Worm (Caenorhabditis elegans): ENCODE results near the gene ZC504.1.

ce11 chrX:10376989-10377388 is 30.0 kb upstream of the ZC504.1 start:
- no peak for TF ChIP-seq elt-1 (tag; optimal IDR thresholded peaks at IDR 0.05; ENCODE audit: borderline replicate concordance, insufficient read depth)
- TF ChIP-seq mab-5 (tag; optimal IDR thresholded peaks at IDR 0.05), result no peak
- no peak for TF ChIP-seq mls-2 (tag; optimal IDR thresholded peaks at IDR 0.05)

Data from whole organism, mixed stage, embryonic.